Worm (Caenorhabditis elegans) whole organism, mixed stage, embryonic: ENCODE data around the gene sri-60.

ENCODE experiments used
- blmp-1 ChIP-seq: fragments of 150-350 bp; optimal IDR thresholded peaks from 2 replicates; lab custom pipeline; 2014; ENCODE audit warnings: missing biosample characterization, missing genetic modification characterization
- cnd-1 ChIP-seq: fragments of 200-800 bp; sonication (Bioruptor generic); optimal IDR thresholded peaks from 2 replicates; lab custom pipeline; 2018; ENCODE audit warnings: mild to moderate bottlenecking, missing genetic modification characterization, missing compliant biosample characterization
- flh-1 ChIP-seq: fragments of 200-800 bp; sonication (Bioruptor generic); optimal IDR thresholded peaks from 2 replicates; lab custom pipeline; 2018; ENCODE audit warnings: mild to moderate bottlenecking, missing genetic modification characterization, moderate library complexity, missing compliant biosample characterization
- tbx-8 ChIP-seq: fragments of 200-800 bp; sonication (Bioruptor generic); optimal IDR thresholded peaks from 2 replicates; lab custom pipeline; 2018; ENCODE audit warnings: mild to moderate bottlenecking, missing genetic modification characterization, moderate library complexity, missing compliant biosample characterization

ce11 chrII:2751278-2751677, 48.6 kb upstream of the sri-60 start:
- TF ChIP-seq blmp-1 (tag; lab: Kevin White, UChicago) = no peak
- TF ChIP-seq tbx-8 (GFP tag; lab: Kevin White, UChicago) = no peak
- TF ChIP-seq flh-1 (GFP tag; lab: Kevin White, UChicago) = no peak
- no peak for TF ChIP-seq cnd-1
